Worm (Caenorhabditis elegans) whole organism, midembryonic: Measurements from ENCODE around the gene AC3.12.

ENCODE experiments used
- T22C8.4 ChIP-seq: fragments of 200-800 bp; sonication (Bioruptor generic); IDR thresholded peaks from 2 replicates; pipeline ENCODE4 v1.3.6; 2022; ENCODE audit warnings: missing genetic modification characterization, missing compliant biosample characterization
- cog-1 ChIP-seq: sonication (generic microtip); optimal IDR thresholded peaks from 2 replicates; lab custom pipeline; 2016; ENCODE audit warnings: missing genetic modification characterization, missing compliant biosample characterization
- klf-2 ChIP-seq: fragments of 200-800 bp; sonication (Bioruptor generic); conservative IDR thresholded peaks from 2 replicates; pipeline ENCODE4 v1.3.6; 2022; ENCODE audit warnings: missing genetic modification reagents, missing genetic modification characterization, missing compliant biosample characterization

- no peak for TF ChIP-seq cog-1 (tag; lab: Kevin White, UChicago)
- TF ChIP-seq klf-2 (GFP tag; lab: Robert Waterston, UW) = no peak
- no peak for TF ChIP-seq T22C8.4 (GFP tag; lab: Robert Waterston, UW)
These were observed 2.5 kb upstream of the AC3.12 start, which contains the start of gene abu-1 for ce11 chrV:10381726-10382125.
